Worm (Caenorhabditis elegans) whole organism, young adult: Measurements from ENCODE around the gene T10B5.7.

ENCODE experiments used
- F49E8.2 ChIP-seq: sonication (generic microtip); optimal IDR thresholded peaks from 3 replicates; lab custom pipeline; 2017; ENCODE audit warnings: missing genetic modification characterization, mild to moderate bottlenecking, missing compliant biosample characterization, antibody characterized with exemption, moderate library complexity; ENCODE audit not compliant: insufficient read depth
- ama-1 ChIP-seq, 3 experiments: fragments of 150-350 bp in 1 of 3; sonication (generic microtip) in 2 of 3; optimal IDR thresholded peaks; 2 replicates each; lab custom pipeline; 2014 to 2018; ENCODE audit warnings: missing biosample characterization in 2 of 3, missing genetic modification characterization in 2 of 3, missing genetic modification reagents in 2 of 3
- lir-1 ChIP-seq: fragments of 200-800 bp; sonication (Bioruptor generic); conservative IDR thresholded peaks from 2 replicates; pipeline ENCODE4 v1.3.6; 2022; ENCODE audit warnings: missing genetic modification reagents, missing genetic modification characterization, missing compliant biosample characterization

DNA sequence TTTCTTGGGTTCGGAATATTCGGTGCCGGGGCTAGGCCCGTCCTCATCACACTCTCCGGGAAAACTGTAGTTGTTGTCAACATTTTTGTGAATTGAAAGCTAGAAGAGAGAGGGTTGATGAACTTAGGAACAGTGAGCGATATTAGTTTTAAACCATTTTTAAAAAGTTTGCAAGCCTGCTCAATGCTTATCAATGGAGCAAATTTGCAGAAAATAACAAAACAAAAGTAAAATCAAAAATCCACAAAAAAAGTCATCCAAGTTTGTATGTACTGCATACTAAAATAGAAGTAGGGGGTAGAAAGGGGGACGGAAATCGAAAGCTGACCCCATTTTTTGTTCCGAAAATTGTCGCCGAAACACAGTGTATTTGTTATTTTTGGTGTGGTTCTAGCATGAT, 10.2 kb downstream of the T10B5.7 start, which contains the start of gene T10B5.10:
- TF ChIP-seq ama-1 (optimal IDR thresholded peaks at IDR 0.05; lab: Kevin White, UChicago) (no peak), ama-1 (GFP tag; optimal IDR thresholded peaks at IDR 0.05; lab: Kevin White, UChicago) (no peak), lir-1 (GFP tag; lab: Robert Waterston, UW) (no peak), F49E8.2 (tag; lab: Kevin White, UChicago) (no peak)
